Worm (Caenorhabditis elegans): ENCODE results near the gene W02H3.3.

The W02H3.3 gene

ce11 chrX:11095480-11095879, 2.5 kb downstream of the W02H3.3 start (continued):
- TF ChIP-seq nhr-237 (tag; optimal IDR thresholded peaks at IDR 0.05) (no peak), F37D6.2 (tag; optimal IDR thresholded peaks at IDR 0.05) (peak; percentile 93), Y48G9A.11 (GFP tag; IDR thresholded peaks at IDR 0.05) (no peak; the same call in 1 of the 2 replicates), ceh-62 (tag; optimal IDR thresholded peaks at IDR 0.05) (no peak), ces-1 (GFP tag; optimal IDR thresholded peaks at IDR 0.05) (peak; percentile 41), aha-1 (tag) (peak; percentile 99), ctbp-1 (GFP tag; IDR thresholded peaks at IDR 0.05) (peak; percentile 94), ceh-20 (GFP tag; IDR thresholded peaks at IDR 0.05) (peak; percentile 89), spr-3 (GFP tag; optimal IDR thresholded peaks at IDR 0.05) (no peak), spr-1 (tag; optimal IDR thresholded peaks at IDR 0.05) (peak; percentile 88), nhr-48 (tag; optimal IDR thresholded peaks at IDR 0.05) (peak; percentile 80), ceh-82 (tag; optimal IDR thresholded peaks at IDR 0.05) (no peak), dpl-1 (GFP tag; optimal IDR thresholded peaks at IDR 0.05) (peak; percentile 50), nhr-6 (tag; optimal IDR thresholded peaks at IDR 0.05) (peak; percentile 41), mxl-2 (GFP tag; conservative IDR thresholded peaks at IDR 0.05) (no peak), daf-16 (GFP tag; optimal IDR thresholded peaks at IDR 0.05) (peak; percentile 54 to 95), daf-16 (tag; optimal IDR thresholded peaks at IDR 0.05) (peak; percentile 74), nhr-28 (tag; optimal IDR thresholded peaks at IDR 0.05) (peak; percentile 45), ztf-7 (tag; optimal IDR thresholded peaks at IDR 0.05) (peak; percentile 86), fkh-10 (GFP tag; optimal IDR thresholded peaks at IDR 0.05) (peak; percentile 4), daf-12 (tag; optimal IDR thresholded peaks at IDR 0.05) (no peak), snpc-1.2 (GFP tag; IDR thresholded peaks at IDR 0.05) (peak; percentile 92), ZK337.2 (GFP tag; IDR thresholded peaks at IDR 0.05) (peak; percentile 85), lin-39 (tag; optimal IDR thresholded peaks at IDR 0.05) (no peak), mdl-1 (tag; optimal IDR thresholded peaks at IDR 0.05) (peak in 1 of 2 experiments; percentile 82), zip-11 (GFP tag; IDR thresholded peaks at IDR 0.05) (no peak), lin-15B (tag; optimal IDR thresholded peaks at IDR 0.05) (no peak), Y75B8A.6 (GFP tag; IDR thresholded peaks at IDR 0.05) (no peak), mdt-29 (GFP tag; IDR thresholded peaks at IDR 0.05) (no peak), gei-8 (GFP tag; optimal IDR thresholded peaks at IDR 0.05) (peak; percentile 55), madf-9 (GFP tag; conservative IDR thresholded peaks at IDR 0.05) (peak; percentile 88), Y105C5A.15 (GFP tag; IDR thresholded peaks at IDR 0.05) (peak; percentile 53; the same call in 1 of the 2 replicates), nhr-10 (tag; optimal IDR thresholded peaks at IDR 0.05) (no peak), nhr-42 (GFP tag; IDR thresholded peaks at IDR 0.05) (peak; percentile 89), egl-43 (GFP tag; IDR thresholded peaks at IDR 0.05) (no peak; the same call in none of the 2 replicates), R02D3.7 (tag; optimal IDR thresholded peaks at IDR 0.05) (no peak), ceh-28 (tag; optimal IDR thresholded peaks at IDR 0.05) (no peak), dmd-8 (GFP tag; IDR thresholded peaks at IDR 0.05) (peak; percentile 92), attf-4 (tag; optimal IDR thresholded peaks at IDR 0.05) (no peak), vab-7 (GFP tag; IDR thresholded peaks at IDR 0.05) (no peak; the same call in 1 of the 2 replicates), hmg-1.1 (GFP tag; IDR thresholded peaks at IDR 0.05) (peak; percentile 97), dve-1 (tag; optimal IDR thresholded peaks at IDR 0.05; ENCODE audit: insufficient read depth) (peak; percentile 79), pha-4 (GFP tag; IDR thresholded peaks at IDR 0.05) (peak; percentile 90), pha-4 (tag; optimal IDR thresholded peaks at IDR 0.05) (no peak), zip-2 (tag; optimal IDR thresholded peaks at IDR 0.05) (peak; percentile 75), T20F7.1 (GFP tag; optimal IDR thresholded peaks at IDR 0.05) (peak; percentile 59), aly-2 (tag; optimal IDR thresholded peaks at IDR 0.05) (no peak), unc-39 (tag; optimal IDR thresholded peaks at IDR 0.05) (no peak), madf-5 (GFP tag; IDR thresholded peaks at IDR 0.05) (peak; percentile 44 to 95; a peak in 3 of 4 replicates), cey-2 (tag; optimal IDR thresholded peaks at IDR 0.05; ENCODE audit: borderline replicate concordance, insufficient read depth) (no peak), lim-7 (GFP tag; IDR thresholded peaks at IDR 0.05) (peak; percentile 87), jun-1 (tag; optimal IDR thresholded peaks at IDR 0.05) (peak; percentile 72), lin-29 (GFP tag; IDR thresholded peaks at IDR 0.05) (peak; percentile 78; the same call in 1 of the 2 replicates)

Measured in whole organism, L4 larva.